Fruit fly (Drosophila melanogaster): ENCODE measurements around the gene Bdbt.

Gene Bdbt

DNA sequence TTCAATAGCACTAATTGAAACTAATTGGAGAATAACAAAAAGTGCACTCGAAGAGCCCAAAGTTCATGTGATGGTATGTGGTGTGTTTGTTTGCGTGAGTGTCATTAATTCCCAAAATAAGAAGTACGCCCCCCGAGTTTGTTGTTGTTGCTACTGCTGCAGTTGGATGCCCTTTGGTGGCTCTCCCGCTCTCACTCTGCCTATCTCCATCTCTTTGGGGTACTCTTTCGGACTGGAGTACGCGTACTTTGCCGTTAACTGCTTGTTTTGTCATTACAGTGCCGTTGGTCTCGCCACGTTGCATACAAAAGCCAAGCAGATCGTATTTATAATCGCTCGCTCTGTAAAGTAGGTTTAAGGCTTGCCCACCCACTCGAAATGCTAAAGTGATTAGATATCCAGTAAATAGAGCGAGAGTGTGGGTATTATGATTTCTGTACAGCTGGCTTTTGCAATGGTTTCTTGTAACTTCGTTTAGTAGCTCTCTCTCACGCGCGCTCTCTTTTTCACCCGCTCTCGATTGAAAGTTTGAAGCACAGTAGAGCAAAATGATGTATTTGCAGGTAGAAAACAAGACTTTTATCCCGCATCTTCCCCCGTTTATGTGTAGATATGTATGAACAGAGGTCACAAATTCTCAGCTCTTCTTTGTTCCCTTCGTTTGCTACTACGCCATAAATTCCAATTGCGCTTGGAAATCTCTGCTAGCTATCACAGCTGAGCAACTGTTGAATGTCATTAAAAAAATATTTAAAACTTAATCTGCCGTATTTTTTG, 6.5 kb downstream of the Bdbt start (continued):
- TF ChIP-seq CG34376 (GFP tag; optimal IDR thresholded peaks at IDR 0.05) (peak; percentile 52), z (GFP tag; IDR thresholded peaks at IDR 0.05) (no peak), esg (GFP tag; conservative IDR thresholded peaks at IDR 0.05) (0 out of 2 replicates have a peak, but pooled peaks have one; percentile 5), Blimp-1 (GFP tag; optimal IDR thresholded peaks at IDR 0.05) (peak; percentile 34), Neu2 (GFP tag; optimal IDR thresholded peaks at IDR 0.05; ENCODE audit: borderline replicate concordance) (no peak), CG16863 (GFP tag; optimal IDR thresholded peaks at IDR 0.05) (no peak), CG13775 (GFP tag; optimal IDR thresholded peaks at IDR 0.05) (peak; percentile 9), Deaf1 (tag; optimal IDR thresholded peaks at IDR 0.05) (no peak), CG8388 (GFP tag; optimal IDR thresholded peaks at IDR 0.05) (no peak), wdn (GFP tag; IDR thresholded peaks at IDR 0.05) (no peak), scrt (GFP tag; optimal IDR thresholded peaks at IDR 0.05) (peak; percentile 61), row (GFP tag; IDR thresholded peaks at IDR 0.05) (peak; percentile 65), CkIIα-i1 (GFP tag; IDR thresholded peaks at IDR 0.05) (no peak), CG8290 (GFP tag; optimal IDR thresholded peaks at IDR 0.05) (peak; percentile 50), CG8290 (tag; optimal IDR thresholded peaks at IDR 0.05) (no peak), zf30C (GFP tag; optimal IDR thresholded peaks at IDR 0.05) (no peak), D (optimal IDR thresholded peaks at IDR 0.05) (no peak), D (GFP tag; optimal IDR thresholded peaks at IDR 0.05) (peak; percentile 5), pnt (GFP tag; optimal IDR thresholded peaks at IDR 0.05) (no peak), ewg (GFP tag; optimal IDR thresholded peaks at IDR 0.05) (peak; percentile 14), otp (GFP tag; IDR thresholded peaks at IDR 0.05) (no peak), NfI (GFP tag; optimal IDR thresholded peaks at IDR 0.05) (peak; percentile 41), CG2199 (GFP tag; IDR thresholded peaks at IDR 0.05) (peak; percentile 10; the same call in 1 of the 3 replicates), vnd (GFP tag; IDR thresholded peaks at IDR 0.05; ENCODE audit: partially characterized antibody) (no peak), CG4617 (GFP tag; optimal IDR thresholded peaks at IDR 0.05; ENCODE audit: borderline replicate concordance) (no peak), lola (GFP tag; optimal IDR thresholded peaks at IDR 0.05) (no peak), CG32772 (GFP tag; IDR thresholded peaks at IDR 0.05) (0 out of 2 replicates have a peak, but pooled peaks have one; percentile 30), sc (optimal IDR thresholded peaks at IDR 0.05) (no peak), sc (GFP tag; optimal IDR thresholded peaks at IDR 0.05) (peak; percentile 21), CG6791 (GFP tag; IDR thresholded peaks at IDR 0.05; ENCODE audit: partially characterized antibody) (0 out of 3 replicates have a peak, but pooled peaks have one; percentile 10), onecut (GFP tag; IDR thresholded peaks at IDR 0.05) (no peak; the same call in 1 of the 2 replicates), zfh1 (GFP tag; IDR thresholded peaks at IDR 0.05) (no peak), CG8944 (GFP tag; optimal IDR thresholded peaks at IDR 0.05) (no peak), CG17385 (GFP tag; optimal IDR thresholded peaks at IDR 0.05) (peak; percentile 57), nmo (GFP tag; optimal IDR thresholded peaks at IDR 0.05) (peak; percentile 31), phol (tag; optimal IDR thresholded peaks at IDR 0.05) (peak; percentile 42), Opbp (GFP tag; IDR thresholded peaks at IDR 0.05; ENCODE audit: partially characterized antibody) (no peak), dm (GFP tag; optimal IDR thresholded peaks at IDR 0.05) (no peak), ap (GFP tag; IDR thresholded peaks at IDR 0.05) (0 out of 2 replicates have a peak, but pooled peaks have one; percentile 22), HLH54F (GFP tag; optimal IDR thresholded peaks at IDR 0.05) (no peak), CG1602 (GFP tag; optimal IDR thresholded peaks at IDR 0.05) (peak; percentile 28), salm (tag; optimal IDR thresholded peaks at IDR 0.05) (peak; percentile 38), CG7271 (tag; optimal IDR thresholded peaks at IDR 0.05) (no peak), Ets65A (GFP tag) (peak; percentile 93), CG14965 (GFP tag; optimal IDR thresholded peaks at IDR 0.05; ENCODE audit: borderline replicate concordance) (no peak), CG17361 (GFP tag; IDR thresholded peaks at IDR 0.05) (no peak), Stat92E (GFP tag; optimal IDR thresholded peaks at IDR 0.05) (no peak), CG5180 (GFP tag; optimal IDR thresholded peaks at IDR 0.05) (peak; percentile 27), ssp (GFP tag; IDR thresholded peaks at IDR 0.05) (no peak)
